Worm (Caenorhabditis elegans): ENCODE data around the gene ccdc-55.
A peak's percentile ranks its signal among the peaks of the same experiment; 100 is the strongest.

ccdc-55 gene

ce11 chrIII:4152309-4152708 lies 16.3 kb downstream of the ccdc-55 start:
- TF ChIP-seq sea-1 (GFP tag; conservative IDR thresholded peaks at IDR 0.05) (no peak), hmg-4 (GFP tag; optimal IDR thresholded peaks at IDR 0.05) (no peak), pes-1 (GFP tag; IDR thresholded peaks at IDR 0.05) (no peak), ama-1 (optimal IDR thresholded peaks at IDR 0.05) (no peak), flt-1 (GFP tag; IDR thresholded peaks at IDR 0.05) (no peak)

DNA sequence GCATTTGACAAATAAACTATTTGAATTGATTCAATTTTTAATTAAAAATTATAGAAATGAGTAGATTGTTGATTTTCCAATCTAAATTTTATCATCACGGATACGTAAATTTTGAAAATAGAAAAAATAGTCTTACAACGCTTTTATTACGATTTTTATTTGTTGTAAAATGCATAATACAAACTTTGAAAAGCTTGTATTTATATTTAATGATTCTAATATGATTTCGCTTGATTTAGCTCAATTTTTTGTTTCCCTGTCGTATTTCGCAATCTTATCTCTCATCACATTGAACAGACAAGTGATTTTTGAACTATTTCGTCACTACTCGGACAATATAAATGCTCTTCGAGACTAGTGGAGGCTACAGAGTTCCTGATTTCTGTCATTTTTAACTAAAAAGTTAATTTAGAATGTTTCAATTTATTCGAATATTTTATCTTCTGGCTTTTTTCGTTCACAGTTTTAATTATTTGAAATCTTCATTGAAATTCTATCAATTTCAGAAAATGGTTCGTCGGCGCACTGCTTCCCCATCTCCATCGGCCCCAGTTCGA lies 16.9 kb downstream of the ccdc-55 start, which contains the start of the genes wht-3 and har-1:
TSS of gene wht-3 (minus strand) at position 51 of the 557 bp plus-strand sequence.
TSS of gene har-1 (plus strand) at position 507 of the 557 bp plus-strand sequence.
- TF ChIP-seq hmg-4 (GFP tag; optimal IDR thresholded peaks at IDR 0.05), result no peak
- no peak for TF ChIP-seq ceh-36 (tag; optimal IDR thresholded peaks at IDR 0.05)
- TF ChIP-seq hmbx-1 (tag; optimal IDR thresholded peaks at IDR 0.05), result no peak
- no peak for TF ChIP-seq scrt-1 (GFP tag; IDR thresholded peaks at IDR 0.05)
- no peak for TF ChIP-seq ets-7 (tag; optimal IDR thresholded peaks at IDR 0.05)
- no peak for TF ChIP-seq sea-1 (GFP tag; conservative IDR thresholded peaks at IDR 0.05)
- no peak for TF ChIP-seq ceh-13 (GFP tag; optimal IDR thresholded peaks at IDR 0.05)
- no peak for TF ChIP-seq tbx-37 (GFP tag; conservative IDR thresholded peaks at IDR 0.05)
- TF ChIP-seq aly-1 (tag; optimal IDR thresholded peaks at IDR 0.05), result no peak
- TF ChIP-seq B0310.2 (tag; optimal IDR thresholded peaks at IDR 0.05), result no peak
- TF ChIP-seq ama-1 (optimal IDR thresholded peaks at IDR 0.05), result no peak

- TF ChIP-seq F13C5.2 (tag; optimal IDR thresholded peaks at IDR 0.05) (peak; percentile 64), tbx-11 (GFP tag; IDR thresholded peaks at IDR 0.05) (no peak), ceh-36 (tag; optimal IDR thresholded peaks at IDR 0.05) (no peak), flt-1 (GFP tag; IDR thresholded peaks at IDR 0.05) (no peak)
These were observed 17.6 kb downstream of the ccdc-55 start for ce11 chrIII:4150919-4151318.

DNA sequence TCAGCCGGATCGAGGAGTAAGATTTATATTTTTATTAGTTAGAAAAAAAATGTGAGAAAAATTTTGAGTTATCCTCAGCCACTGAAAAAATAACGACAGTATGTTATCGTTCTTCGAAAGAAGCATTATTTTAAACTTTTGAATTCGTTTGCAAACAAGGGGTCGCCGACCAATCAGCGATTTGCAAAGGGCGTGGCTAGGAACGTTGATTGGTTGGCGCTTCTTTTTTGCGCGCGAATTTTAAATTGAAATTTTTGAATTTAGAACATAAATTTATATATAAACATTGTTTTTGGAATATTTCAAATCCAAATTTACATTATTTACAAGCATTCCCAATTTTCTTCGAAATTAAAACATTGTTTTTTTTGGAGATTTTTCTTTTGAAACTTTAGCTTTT lies 25.4 kb downstream of the ccdc-55 start:
- TF ChIP-seq scrt-1 (GFP tag; IDR thresholded peaks at IDR 0.05) (no peak), ama-1 (optimal IDR thresholded peaks at IDR 0.05) (no peak), tbx-37 (GFP tag; conservative IDR thresholded peaks at IDR 0.05) (no peak), hmg-4 (GFP tag; optimal IDR thresholded peaks at IDR 0.05) (no peak)

ce11 chrIII:4137180-4137579 lies 31.4 kb downstream of the ccdc-55 start:
- no peak for TF ChIP-seq ama-1 (optimal IDR thresholded peaks at IDR 0.05)
- TF ChIP-seq hnd-1 (tag; optimal IDR thresholded peaks at IDR 0.05), result no peak
- no peak for TF ChIP-seq sea-1 (GFP tag; conservative IDR thresholded peaks at IDR 0.05)
- no peak for TF ChIP-seq pes-1 (GFP tag; IDR thresholded peaks at IDR 0.05)
- TF ChIP-seq ets-7 (tag; optimal IDR thresholded peaks at IDR 0.05), result no peak
- no peak for TF ChIP-seq aly-1 (tag; optimal IDR thresholded peaks at IDR 0.05)
- TF ChIP-seq tbx-37 (GFP tag; conservative IDR thresholded peaks at IDR 0.05), result no peak

ce11 chrIII:4134059-4134458 lies 34.5 kb downstream of the ccdc-55 start:
- TF ChIP-seq sea-1 (GFP tag; conservative IDR thresholded peaks at IDR 0.05), result no peak
- no peak for TF ChIP-seq hmg-4 (GFP tag; optimal IDR thresholded peaks at IDR 0.05)
- TF ChIP-seq hmbx-1 (tag; optimal IDR thresholded peaks at IDR 0.05), result no peak
- TF ChIP-seq ama-1 (optimal IDR thresholded peaks at IDR 0.05), result no peak
- no peak for TF ChIP-seq flt-1 (GFP tag; IDR thresholded peaks at IDR 0.05)
- no peak for TF ChIP-seq hnd-1 (tag; optimal IDR thresholded peaks at IDR 0.05)
- TF ChIP-seq F13C5.2 (tag; optimal IDR thresholded peaks at IDR 0.05), result no peak
- TF ChIP-seq tra-4 (tag; optimal IDR thresholded peaks at IDR 0.05), result no peak
- no peak for TF ChIP-seq ceh-13 (GFP tag; optimal IDR thresholded peaks at IDR 0.05)
- TF ChIP-seq tbx-37 (GFP tag; conservative IDR thresholded peaks at IDR 0.05), result no peak
- no peak for TF ChIP-seq pes-1 (GFP tag; IDR thresholded peaks at IDR 0.05)
- no peak for TF ChIP-seq scrt-1 (GFP tag; IDR thresholded peaks at IDR 0.05)
- TF ChIP-seq tbx-11 (GFP tag; IDR thresholded peaks at IDR 0.05), result no peak
- TF ChIP-seq B0310.2 (tag; optimal IDR thresholded peaks at IDR 0.05), result no peak
- TF ChIP-seq aly-1 (tag; optimal IDR thresholded peaks at IDR 0.05), result no peak

DNA sequence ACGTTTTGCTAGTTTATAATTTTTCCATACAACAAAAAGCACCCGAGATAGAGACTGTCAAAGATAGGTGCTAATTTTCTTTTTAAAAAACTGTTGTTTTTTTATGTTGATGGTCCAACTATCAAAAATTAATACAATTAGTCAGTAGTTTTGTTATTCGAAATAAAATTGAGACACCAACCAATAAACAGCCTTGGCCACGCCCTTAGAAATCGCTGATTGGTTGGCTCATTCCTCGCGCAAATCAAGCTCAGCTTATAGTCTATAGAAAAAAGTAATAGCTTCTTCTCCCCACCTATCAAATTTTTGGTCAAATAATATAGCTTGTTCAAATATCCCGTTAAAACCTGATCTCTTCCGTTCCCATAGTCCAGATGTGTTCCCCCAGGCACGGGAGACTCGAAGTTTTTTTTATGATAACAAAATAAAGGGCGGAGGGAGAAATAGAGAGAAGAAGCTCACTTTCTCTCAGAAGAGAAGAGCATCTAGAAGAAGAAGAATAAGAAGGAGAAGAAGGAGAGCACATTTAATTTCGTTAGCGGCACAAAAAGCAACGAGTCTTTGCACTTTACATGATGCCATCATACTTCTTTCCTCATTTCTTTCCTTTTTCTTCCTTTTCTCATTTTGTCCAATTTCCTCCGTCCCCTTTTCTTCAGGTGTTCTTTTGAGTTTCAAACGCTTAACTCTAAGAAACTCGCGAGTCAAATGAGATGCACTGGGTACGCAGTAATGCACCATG lies 36.6 kb downstream of the ccdc-55 start:
- TF ChIP-seq scrt-1 (GFP tag; IDR thresholded peaks at IDR 0.05), result no peak
- no peak for TF ChIP-seq F13C5.2 (tag; optimal IDR thresholded peaks at IDR 0.05)
- no peak for TF ChIP-seq hnd-1 (tag; optimal IDR thresholded peaks at IDR 0.05)
- TF ChIP-seq tbx-37 (GFP tag; conservative IDR thresholded peaks at IDR 0.05), result no peak
- TF ChIP-seq aly-1 (tag; optimal IDR thresholded peaks at IDR 0.05), result no peak
- no peak for TF ChIP-seq ets-7 (tag; optimal IDR thresholded peaks at IDR 0.05)
- no peak for TF ChIP-seq ceh-13 (GFP tag; optimal IDR thresholded peaks at IDR 0.05)
- TF ChIP-seq tra-4 (tag; optimal IDR thresholded peaks at IDR 0.05), result no peak
- TF ChIP-seq B0310.2 (tag; optimal IDR thresholded peaks at IDR 0.05), result no peak
- no peak for TF ChIP-seq hmbx-1 (tag; optimal IDR thresholded peaks at IDR 0.05)

ce11 chrIII:4123900-4124299 lies 44.7 kb downstream of the ccdc-55 start:
- TF ChIP-seq hmbx-1 (tag; optimal IDR thresholded peaks at IDR 0.05) (no peak), tra-4 (tag; optimal IDR thresholded peaks at IDR 0.05) (no peak), F13C5.2 (tag; optimal IDR thresholded peaks at IDR 0.05) (no peak), B0310.2 (tag; optimal IDR thresholded peaks at IDR 0.05) (no peak), hnd-1 (tag; optimal IDR thresholded peaks at IDR 0.05) (no peak), ets-7 (tag; optimal IDR thresholded peaks at IDR 0.05) (no peak), pes-1 (GFP tag; IDR thresholded peaks at IDR 0.05) (no peak), ama-1 (optimal IDR thresholded peaks at IDR 0.05) (no peak), scrt-1 (GFP tag; IDR thresholded peaks at IDR 0.05) (no peak), tbx-37 (GFP tag; conservative IDR thresholded peaks at IDR 0.05) (no peak), sea-1 (GFP tag; conservative IDR thresholded peaks at IDR 0.05) (no peak), ceh-36 (tag; optimal IDR thresholded peaks at IDR 0.05) (no peak), hmg-4 (GFP tag; optimal IDR thresholded peaks at IDR 0.05) (no peak), flt-1 (GFP tag; IDR thresholded peaks at IDR 0.05) (no peak), ceh-13 (GFP tag; optimal IDR thresholded peaks at IDR 0.05) (no peak), tbx-11 (GFP tag; IDR thresholded peaks at IDR 0.05) (no peak)
